Worm (Caenorhabditis elegans): ENCODE data around the gene alh-11.

alh-11 gene

ce11 chrIII:793595-793994 is 14.9 kb upstream of the alh-11 start, which contains the start of gene snt-2 (continued):
- no peak for TF ChIP-seq unc-62 (GFP tag; optimal IDR thresholded peaks at IDR 0.05)
- 0 out of 2 replicates have a peak, but pooled peaks have one; percentile 44 for TF ChIP-seq ceh-91 (GFP tag; IDR thresholded peaks at IDR 0.05)
- no peak for TF ChIP-seq hlh-12 (tag; optimal IDR thresholded peaks at IDR 0.05)
- no peak for TF ChIP-seq gei-17 (GFP tag; optimal IDR thresholded peaks at IDR 0.05)
- TF ChIP-seq hrde-1 (tag; optimal IDR thresholded peaks at IDR 0.05; ENCODE audit: borderline replicate concordance): no peak
- TF ChIP-seq dox-1 (GFP tag; IDR thresholded peaks at IDR 0.05): peak; percentile 83
- TF ChIP-seq nhr-120 (GFP tag; IDR thresholded peaks at IDR 0.05): no peak
- peak; percentile 20 for TF ChIP-seq dpl-1 (GFP tag; optimal IDR thresholded peaks at IDR 0.05)
- no peak for TF ChIP-seq cebp-2 (GFP tag; IDR thresholded peaks at IDR 0.05)
- TF ChIP-seq egrh-3 (GFP tag; IDR thresholded peaks at IDR 0.05): 0 out of 2 replicates have a peak, but pooled peaks have one; percentile 17
- no peak for TF ChIP-seq somi-1 (GFP tag; optimal IDR thresholded peaks at IDR 0.05)
- no peak for TF ChIP-seq attf-6 (GFP tag; IDR thresholded peaks at IDR 0.05)
- TF ChIP-seq lin-40 (tag; optimal IDR thresholded peaks at IDR 0.05): peak; percentile 47
- no peak for TF ChIP-seq F52B5.7 (tag; optimal IDR thresholded peaks at IDR 0.05)
- TF ChIP-seq madf-10 (tag; optimal IDR thresholded peaks at IDR 0.05): no peak
- TF ChIP-seq snpc-3.4 (tag; optimal IDR thresholded peaks at IDR 0.05): peak; percentile 19
- TF ChIP-seq nfyb-1 (GFP tag; IDR thresholded peaks at IDR 0.05): 0 out of 2 replicates have a peak, but pooled peaks have one; percentile 36
- TF ChIP-seq nhr-90 (tag; optimal IDR thresholded peaks at IDR 0.05): no peak
- TF ChIP-seq snpc-1.1 (tag; optimal IDR thresholded peaks at IDR 0.05; ENCODE audit: insufficient read depth): no peak
- TF ChIP-seq lin-35 (GFP tag; optimal IDR thresholded peaks at IDR 0.05): peak in 1 of 3 experiments; percentile 55
- TF ChIP-seq nhr-179 (tag; optimal IDR thresholded peaks at IDR 0.05): no peak
- TF ChIP-seq sdz-38 (tag; optimal IDR thresholded peaks at IDR 0.05): no peak
- peak; percentile 92 for TF ChIP-seq lsl-1 (GFP tag; optimal IDR thresholded peaks at IDR 0.05)
- peak; percentile 35 for TF ChIP-seq tlf-1 (GFP tag; optimal IDR thresholded peaks at IDR 0.05)
- TF ChIP-seq F23B12.7 (tag; optimal IDR thresholded peaks at IDR 0.05; ENCODE audit: insufficient read depth): peak; percentile 86
- TF ChIP-seq zim-3 (tag; optimal IDR thresholded peaks at IDR 0.05): no peak
- TF ChIP-seq zfh-2 (GFP tag; conservative IDR thresholded peaks at IDR 0.05): peak; percentile 75
- no peak for TF ChIP-seq athp-1 (tag; optimal IDR thresholded peaks at IDR 0.05)
- no peak for TF ChIP-seq rpc-1 (optimal IDR thresholded peaks at IDR 0.05)
- no peak for TF ChIP-seq rpc-1 (tag; optimal IDR thresholded peaks at IDR 0.05)
- TF ChIP-seq T26A5.8 (tag; optimal IDR thresholded peaks at IDR 0.05): no peak
- TF ChIP-seq Y53G8AR.9 (GFP tag; conservative IDR thresholded peaks at IDR 0.05): no peak
- TF ChIP-seq Y53F4B.3 (GFP tag; IDR thresholded peaks at IDR 0.05): no peak
- no peak for TF ChIP-seq rec-8 (tag; optimal IDR thresholded peaks at IDR 0.05)
- no peak for TF ChIP-seq dpff-1 (tag; optimal IDR thresholded peaks at IDR 0.05)
- no peak for TF ChIP-seq hlh-26 (GFP tag; conservative IDR thresholded peaks at IDR 0.05)
- TF ChIP-seq chd-7 (tag; optimal IDR thresholded peaks at IDR 0.05): no peak
- peak; percentile 48 for TF ChIP-seq efl-1 (GFP tag; optimal IDR thresholded peaks at IDR 0.05)
- peak; percentile 49 for TF ChIP-seq tbp1 (GFP tag; optimal IDR thresholded peaks at IDR 0.05)
- no peak for TF ChIP-seq lir-1 (GFP tag; conservative IDR thresholded peaks at IDR 0.05)
- TF ChIP-seq C17E4.6 (GFP tag; IDR thresholded peaks at IDR 0.05): no peak
- no peak for TF ChIP-seq egl-18 (GFP tag; IDR thresholded peaks at IDR 0.05)
- TF ChIP-seq ets-4 (GFP tag; optimal IDR thresholded peaks at IDR 0.05): no peak
- no peak for TF ChIP-seq sea-2 (GFP tag; IDR thresholded peaks at IDR 0.05)
- no peak for TF ChIP-seq fkh-3 (tag; optimal IDR thresholded peaks at IDR 0.05)
- no peak for TF ChIP-seq ccch-3 (GFP tag; optimal IDR thresholded peaks at IDR 0.05)
- no peak for TF ChIP-seq atf-7 (tag; optimal IDR thresholded peaks at IDR 0.05)
- TF ChIP-seq snpc-4 (GFP tag; optimal IDR thresholded peaks at IDR 0.05): no peak
- peak in 1 of 4 experiments; percentile 3 for TF ChIP-seq snpc-4 (tag; optimal IDR thresholded peaks at IDR 0.05)
- peak; percentile 18; the same call in 1 of the 2 replicates for TF ChIP-seq rcor-1 (GFP tag; IDR thresholded peaks at IDR 0.05)
